Worm (Caenorhabditis elegans) whole organism, early embryonic: ENCODE measurements around the gene ZC21.10.

ENCODE experiments used
- B0310.2 ChIP-seq: sonication (generic microtip); optimal IDR thresholded peaks from 2 replicates; lab custom pipeline; 2016; ENCODE audit warnings: mild to moderate bottlenecking, missing genetic modification characterization, missing compliant biosample characterization
- ama-1 ChIP-seq: fragments of 150-350 bp; optimal IDR thresholded peaks from 2 replicates; lab custom pipeline; 2014
- ceh-36 ChIP-seq: sonication (generic microtip); optimal IDR thresholded peaks from 2 replicates; lab custom pipeline; 2016; ENCODE audit warnings: missing genetic modification characterization, inconsistent platforms, missing compliant biosample characterization
- pes-1 ChIP-seq: fragments of 200-800 bp; sonication (Bioruptor generic); IDR thresholded peaks from 2 replicates; pipeline ENCODE4 v1.3.6; 2022; ENCODE audit warnings: missing genetic modification reagents, missing genetic modification characterization, missing compliant biosample characterization
- scrt-1 ChIP-seq: fragments of 200-800 bp; sonication (Bioruptor generic); IDR thresholded peaks from 2 replicates; pipeline ENCODE4 v1.3.6; 2022; ENCODE audit warnings: missing genetic modification characterization, missing compliant biosample characterization
- tbx-37 ChIP-seq: fragments of 200-800 bp; sonication (Bioruptor generic); conservative IDR thresholded peaks from 2 replicates; pipeline ENCODE4 v1.3.6; 2022; ENCODE audit warnings: missing genetic modification reagents, missing genetic modification characterization, missing compliant biosample characterization

DNA sequence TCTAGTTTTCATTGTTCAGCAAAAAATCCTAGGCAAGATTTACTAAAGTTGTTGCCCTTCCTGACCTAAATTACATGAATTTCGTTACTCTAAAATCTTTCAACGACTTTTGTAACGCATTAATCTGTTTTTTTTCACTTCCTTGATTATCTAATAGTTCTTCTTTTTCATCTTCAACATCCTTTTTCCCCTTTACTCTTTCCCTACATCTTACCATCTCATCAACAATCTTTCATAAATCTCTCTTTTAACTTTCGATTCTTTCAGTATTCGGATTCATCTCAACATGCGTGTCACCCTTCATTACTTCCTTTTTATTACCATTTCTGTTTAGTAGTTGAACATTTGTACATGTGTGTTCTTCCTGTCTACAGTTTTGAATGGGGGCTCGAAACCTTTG, 44.0 kb downstream of the ZC21.10 start:
- TF ChIP-seq pes-1 (GFP tag; lab: Robert Waterston, UW) (no peak), ama-1 (lab: Kevin White, UChicago) (no peak), tbx-37 (GFP tag; lab: Robert Waterston, UW) (no peak), scrt-1 (GFP tag; lab: Robert Waterston, UW) (no peak), B0310.2 (tag; lab: Kevin White, UChicago) (no peak), ceh-36 (tag; lab: Kevin White, UChicago) (no peak)
